Fruit fly (Drosophila melanogaster) whole organism, embryonic: ENCODE data around the gene PH4alphaPV.

Source experiments
- Awh ChIP-seq: fragments of 200-800 bp; sonication (Bioruptor generic); IDR thresholded peaks from 2 replicates; pipeline ENCODE4, ENCODE4 v1.3.6; 2022; ENCODE audit warnings: missing biosample characterization, missing genetic modification characterization
- Blimp-1 ChIP-seq: fragments of 200-800 bp; sonication (Bioruptor generic); optimal IDR thresholded peaks from 3 replicates; lab custom pipeline; 2018; ENCODE audit warnings: missing biosample characterization, missing genetic modification characterization, mild to moderate bottlenecking, moderate library complexity, missing genetic modification reagents
- CG10147 ChIP-seq: fragments of 200-800 bp; sonication (Bioruptor generic); optimal IDR thresholded peaks from 2 replicates; lab custom pipeline; 2019; ENCODE audit warnings: missing biosample characterization, mild to moderate bottlenecking, missing genetic modification characterization, moderate library complexity
- CG14860 ChIP-seq: fragments of 200-800 bp; sonication (Bioruptor generic); IDR thresholded peaks from 3 replicates; pipeline ENCODE4 v1.3.6; 2022; ENCODE audit warnings: missing biosample characterization, missing genetic modification characterization; ENCODE audit not compliant: partially characterized antibody
- CG17385 ChIP-seq: fragments of 200-800 bp; sonication (Bioruptor generic); optimal IDR thresholded peaks from 3 replicates; lab custom pipeline; 2018; ENCODE audit warnings: missing biosample characterization, mild to moderate bottlenecking, missing genetic modification characterization
- CG1792 ChIP-seq: fragments of 200-800 bp; sonication (Bioruptor generic); optimal IDR thresholded peaks from 2 replicates; lab custom pipeline; 2016; ENCODE audit warnings: missing biosample characterization, missing genetic modification characterization
- CG2116 ChIP-seq: fragments of 200-800 bp; sonication (Bioruptor generic); optimal IDR thresholded peaks from 3 replicates; lab custom pipeline; 2018; ENCODE audit warnings: missing biosample characterization, mild to moderate bottlenecking, missing genetic modification characterization
- CG34376 ChIP-seq: fragments of 200-800 bp; sonication (Bioruptor generic); optimal IDR thresholded peaks from 2 replicates; lab custom pipeline; 2018; ENCODE audit warnings: missing biosample characterization, mild to moderate bottlenecking, missing genetic modification characterization
- CG34422 ChIP-seq: fragments of 200-800 bp; sonication (Bioruptor generic); IDR thresholded peaks from 3 replicates; pipeline ENCODE4 v1.3.6; 2022; ENCODE audit warnings: missing biosample characterization, missing genetic modification characterization
- CG3838 ChIP-seq: fragments of 200-800 bp; sonication (Bioruptor generic); optimal IDR thresholded peaks from 3 replicates; lab custom pipeline; 2016; ENCODE audit warnings: missing biosample characterization, missing genetic modification characterization
- CG6689 ChIP-seq: fragments of 200-800 bp; sonication (Bioruptor generic); IDR thresholded peaks from 2 replicates; pipeline ENCODE4 v1.3.6; 2022; ENCODE audit warnings: missing biosample characterization, missing genetic modification characterization
- CG7745 ChIP-seq: fragments of 200-800 bp; sonication (Bioruptor generic); optimal IDR thresholded peaks from 2 replicates; lab custom pipeline; 2018; ENCODE audit warnings: missing biosample characterization, mild to moderate bottlenecking, missing genetic modification characterization, moderate library complexity
- CrebB ChIP-seq: fragments of 200-800 bp; sonication (Bioruptor generic); optimal IDR thresholded peaks from 3 replicates; lab custom pipeline; 2018; ENCODE audit warnings: missing biosample characterization, mild to moderate bottlenecking, missing genetic modification characterization
- Deaf1 ChIP-seq: fragments of 200-800 bp; optimal IDR thresholded peaks from 3 replicates; lab custom pipeline; 2019; ENCODE audit warnings: missing biosample characterization, mild to moderate bottlenecking, missing genetic modification characterization, moderate library complexity
- Drgx ChIP-seq: fragments of 200-800 bp; sonication (Bioruptor generic); IDR thresholded peaks from 2 replicates; pipeline ENCODE4 v1.3.6; 2022; ENCODE audit warnings: missing biosample characterization, missing genetic modification characterization
- HLH54F ChIP-seq: fragments of 200-800 bp; sonication (Bioruptor generic); optimal IDR thresholded peaks from 3 replicates; lab custom pipeline; 2016; ENCODE audit warnings: missing biosample characterization, missing genetic modification characterization
- Hr78 ChIP-seq, 2 experiments: fragments of 200-800 bp in 1 of 2; fragments of >200 bp in 1 of 2; sonication (Bioruptor generic) in 1 of 2; optimal IDR thresholded peaks; 2 replicates each; lab custom pipeline; 2017 to 2019; ENCODE audit warnings: missing biosample characterization in 2 of 2, missing genetic modification characterization in 2 of 2, mild to moderate bottlenecking in 1 of 2, moderate library complexity in 1 of 2
- Jarid2 ChIP-seq: fragments of 200-800 bp; sonication (Bioruptor generic); optimal IDR thresholded peaks from 3 replicates; lab custom pipeline; 2017; ENCODE audit warnings: mild to moderate bottlenecking, missing biosample characterization, missing genetic modification reagents, missing genetic modification characterization
- Oli ChIP-seq: fragments of 200-800 bp; sonication (Bioruptor generic); optimal IDR thresholded peaks from 2 replicates; lab custom pipeline; 2018; ENCODE audit warnings: missing biosample characterization, mild to moderate bottlenecking, missing genetic modification characterization, moderate library complexity
- Optix ChIP-seq: fragments of 200-800 bp; sonication (Bioruptor generic); IDR thresholded peaks from 3 replicates; pipeline ENCODE4 v1.3.6; 2022; ENCODE audit warnings: missing biosample characterization, missing genetic modification characterization
- PHDP ChIP-seq: fragments of 200-800 bp; sonication (Bioruptor generic); optimal IDR thresholded peaks from 3 replicates; lab custom pipeline; 2018; ENCODE audit warnings: missing biosample characterization, mild to moderate bottlenecking, missing genetic modification characterization, moderate library complexity
- Ravus ChIP-seq: fragments of 200-800 bp; sonication (Bioruptor generic); IDR thresholded peaks from 2 replicates; pipeline ENCODE4 v1.3.6; 2022; ENCODE audit warnings: missing biosample characterization, missing genetic modification characterization
- abd-A ChIP-seq: fragments of 200-800 bp; sonication (Bioruptor generic); optimal IDR thresholded peaks from 3 replicates; lab custom pipeline; 2019; ENCODE audit warnings: missing biosample characterization, mild to moderate bottlenecking, missing genetic modification characterization, moderate library complexity
- ase ChIP-seq: fragments of 200-800 bp; sonication (Bioruptor generic); IDR thresholded peaks from 3 replicates; pipeline ENCODE4 v1.3.6; 2022; ENCODE audit warnings: missing biosample characterization, missing genetic modification characterization
- chinmo ChIP-seq: fragments of 200-800 bp; sonication (Bioruptor generic); IDR thresholded peaks from 4 replicates; pipeline ENCODE4 v1.3.6; 2022; ENCODE audit warnings: missing biosample characterization, missing genetic modification characterization; ENCODE audit not compliant: partially characterized antibody
- crol ChIP-seq: fragments of 200-800 bp; sonication (Bioruptor generic); IDR thresholded peaks from 2 replicates; pipeline ENCODE4 v1.3.6; 2022; ENCODE audit warnings: missing biosample characterization, missing genetic modification characterization
- exex ChIP-seq: fragments of 200-800 bp; sonication (Bioruptor generic); optimal IDR thresholded peaks from 4 replicates; lab custom pipeline; 2018; ENCODE audit warnings: missing biosample characterization, mild to moderate bottlenecking, missing genetic modification characterization, moderate library complexity
- ftz-f1 ChIP-seq: fragments of 200-800 bp; sonication (Bioruptor generic); optimal IDR thresholded peaks from 2 replicates; lab custom pipeline; 2016; ENCODE audit warnings: missing biosample characterization, missing genetic modification characterization
- gem ChIP-seq: fragments of 200-800 bp; sonication (Bioruptor generic); optimal IDR thresholded peaks from 2 replicates; lab custom pipeline; 2019; ENCODE audit warnings: missing biosample characterization, mild to moderate bottlenecking, missing genetic modification characterization, moderate library complexity
- kni ChIP-seq: fragments of 200-800 bp; sonication (Bioruptor generic); optimal IDR thresholded peaks from 3 replicates; lab custom pipeline; 2017; ENCODE audit warnings: mild to moderate bottlenecking, missing biosample characterization, missing genetic modification reagents, missing genetic modification characterization
- oc ChIP-seq: fragments of 200-800 bp; sonication (Bioruptor generic); optimal IDR thresholded peaks from 2 replicates; lab custom pipeline; 2018; ENCODE audit warnings: missing biosample characterization, mild to moderate bottlenecking, missing genetic modification characterization, moderate library complexity
- otp ChIP-seq: fragments of 200-800 bp; sonication (Bioruptor generic); IDR thresholded peaks from 3 replicates; pipeline ENCODE4, ENCODE4 v1.3.6; 2022; ENCODE audit warnings: missing biosample characterization, missing genetic modification characterization
- repo ChIP-seq: fragments of 200-800 bp; sonication (Bioruptor generic); optimal IDR thresholded peaks from 2 replicates; lab custom pipeline; 2016; ENCODE audit warnings: missing biosample characterization, missing genetic modification characterization
- sens-2 ChIP-seq: fragments of 200-800 bp; sonication (Bioruptor generic); IDR thresholded peaks from 2 replicates; pipeline ENCODE4 v1.3.6; 2022; ENCODE audit warnings: missing biosample characterization, missing genetic modification characterization
- ttk ChIP-seq: fragments of 200-800 bp; sonication (Bioruptor generic); IDR thresholded peaks from 2 replicates; pipeline ENCODE4 v2.1.2; 2022; ENCODE audit warnings: missing biosample characterization, missing genetic modification characterization
- twi ChIP-seq: fragments of 200-800 bp; optimal IDR thresholded peaks from 2 replicates; lab custom pipeline; 2019; ENCODE audit warnings: missing biosample characterization, mild to moderate bottlenecking, missing genetic modification characterization, moderate library complexity
- vvl ChIP-seq: fragments of 200-800 bp; sonication (Bioruptor generic); IDR thresholded peaks from 2 replicates; pipeline ENCODE4 v1.3.6; 2022; ENCODE audit warnings: missing biosample characterization, missing genetic modification characterization

PH4alphaPV gene

DNA sequence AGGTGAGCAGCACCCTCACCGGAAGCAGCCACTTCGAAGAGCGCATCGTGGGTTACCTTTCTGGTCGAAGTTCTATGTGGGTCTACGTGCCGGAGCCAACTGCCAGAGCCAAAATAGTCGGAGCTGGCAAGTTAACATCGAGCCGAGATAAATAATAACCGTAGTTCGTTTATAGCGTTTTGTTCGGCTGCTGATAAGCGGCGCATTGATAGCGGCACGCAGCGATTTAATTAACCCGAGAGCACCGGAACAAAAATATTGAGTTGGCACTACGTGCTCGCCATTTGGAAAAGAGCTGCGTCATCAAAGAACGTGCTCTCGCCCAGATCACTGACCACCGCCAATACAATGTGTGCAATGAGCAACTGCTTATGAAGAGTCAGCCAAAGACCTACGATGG lies at the start of gene PH4alphaPV:
Gene PH4alphaPV (minus strand): TSS at position 101 of the 400 bp plus-strand sequence.
- peak; percentile 27 for TF ChIP-seq exex (tag; lab: Kevin White, UChicago)
- TF ChIP-seq CG17385 (GFP tag; lab: Kevin White, UChicago), result no peak
- 0 out of 4 replicates have a peak, but pooled peaks have one; percentile 53 for TF ChIP-seq chinmo (GFP tag; lab: Robert Waterston, UW)
- TF ChIP-seq repo (GFP tag; lab: Kevin White, UChicago), result no peak
- no peak for TF ChIP-seq gem
- no peak for TF ChIP-seq CG2116 (GFP tag; lab: Kevin White, UChicago)
- peak; percentile 49 for TF ChIP-seq Deaf1 (tag; lab: Kevin White, UChicago)

- TF ChIP-seq CG3838, result no peak
- no peak for TF ChIP-seq CG7745
- no peak for TF ChIP-seq ttk (GFP tag; lab: Robert Waterston, UW)
- TF ChIP-seq ftz-f1 (GFP tag; lab: Kevin White, UChicago), result no peak
- no peak for TF ChIP-seq CG6689 (GFP tag; lab: Robert Waterston, UW)
- no peak for TF ChIP-seq PHDP (tag; lab: Kevin White, UChicago)
- TF ChIP-seq Oli, result no peak
- no peak for TF ChIP-seq kni (GFP tag; lab: Kevin White, UChicago)
- no peak for TF ChIP-seq CG1792 (GFP tag; lab: Kevin White, UChicago)
- TF ChIP-seq ase, result no peak
- no peak for TF ChIP-seq CG14860 (GFP tag; lab: Robert Waterston, UW)
- TF ChIP-seq CrebB (tag; lab: Kevin White, UChicago), result no peak
- TF ChIP-seq CG34376, result no peak
- TF ChIP-seq Awh (GFP tag; lab: Robert Waterston, UW), result no peak
- no peak for TF ChIP-seq otp (GFP tag; lab: Robert Waterston, UW)
These were observed 48.7 kb upstream of the PH4alphaPV start, which contains the start of gene Pka-C2 for dm6 chr3R:30697038-30697437. TSS of gene Pka-C2 (minus strand) at chr3R:30697138.

DNA sequence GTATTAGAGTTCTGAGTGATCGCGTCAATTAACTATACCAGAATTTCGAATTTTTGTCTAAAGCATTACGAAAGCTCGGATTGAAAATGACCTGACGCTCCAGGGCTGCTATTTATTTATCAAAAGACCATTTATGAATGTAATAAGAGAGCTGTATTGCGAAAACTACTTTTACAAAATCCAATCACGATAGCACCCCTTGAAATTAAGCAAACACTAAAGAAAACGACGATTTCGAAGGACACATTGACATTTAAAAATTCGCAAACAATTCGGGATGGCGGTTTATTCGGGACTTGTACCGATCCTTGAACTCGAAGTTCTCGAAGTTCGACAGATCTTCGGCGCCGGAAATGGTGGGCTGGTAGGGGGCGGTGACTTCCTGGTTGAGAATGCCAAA lies 47.0 kb upstream of the PH4alphaPV start, which contains the start of gene CG12069:
Gene CG12069 (minus strand): TSS at position 101 of the 400 bp plus-strand sequence.
- TF ChIP-seq Optix (no peak), twi (tag; lab: Kevin White, UChicago) (no peak), CG34422 (GFP tag; lab: Robert Waterston, UW) (no peak), Ravus (GFP tag; lab: Robert Waterston, UW) (no peak), HLH54F (GFP tag; lab: Kevin White, UChicago) (no peak), Jarid2 (GFP tag; lab: Kevin White, UChicago) (no peak)

DNA sequence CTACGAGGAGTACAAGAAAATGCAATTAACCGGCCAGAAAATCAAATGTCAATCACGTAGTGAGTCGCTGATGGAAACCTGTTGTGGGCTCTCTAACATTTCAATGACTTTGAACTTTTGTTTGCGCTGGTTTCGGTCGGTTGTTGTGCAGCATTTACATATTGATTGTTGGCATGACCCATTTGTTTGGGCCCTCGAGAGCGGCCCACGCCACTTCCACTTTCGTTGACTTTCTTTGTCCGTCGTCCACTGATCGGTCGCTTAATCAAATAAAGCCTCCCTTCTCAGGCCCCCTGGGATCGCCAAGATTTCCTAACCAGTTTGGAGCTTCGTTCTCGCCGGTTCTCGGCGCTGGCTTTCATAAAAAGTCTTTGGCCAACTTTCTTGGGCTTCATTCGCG lies 41.9 kb upstream of the PH4alphaPV start, which contains the start of gene Spn100A:
Gene Spn100A (plus strand): TSS at position 392 of the 400 bp plus-strand sequence.
- peak; percentile 34 for TF ChIP-seq abd-A
- no peak for TF ChIP-seq CG10147 (GFP tag; lab: Kevin White, UChicago)
- no peak for TF ChIP-seq Drgx (GFP tag; lab: Robert Waterston, UW)
- peak; percentile 57; the same call in 1 of the 2 replicates for TF ChIP-seq vvl (GFP tag; lab: Robert Waterston, UW)
- peak; percentile 40; the same call in 1 of the 2 replicates for TF ChIP-seq crol (GFP tag; lab: Robert Waterston, UW)
- peak; percentile 43 for TF ChIP-seq oc
- TF ChIP-seq Blimp-1 (GFP tag; lab: Kevin White, UChicago), result peak; percentile 99
- no peak for TF ChIP-seq sens-2 (GFP tag; lab: Robert Waterston, UW)
- peak in 1 of 2 experiments; percentile 61 for TF ChIP-seq Hr78 (GFP tag; optimal IDR thresholded peaks at IDR 0.05; lab: Kevin White, UChicago)
- peak; percentile 90 for TF ChIP-seq kni (GFP tag; lab: Kevin White, UChicago)
